Fruit fly (Drosophila melanogaster): ENCODE results near the gene Art6.

Gene Art6

DNA sequence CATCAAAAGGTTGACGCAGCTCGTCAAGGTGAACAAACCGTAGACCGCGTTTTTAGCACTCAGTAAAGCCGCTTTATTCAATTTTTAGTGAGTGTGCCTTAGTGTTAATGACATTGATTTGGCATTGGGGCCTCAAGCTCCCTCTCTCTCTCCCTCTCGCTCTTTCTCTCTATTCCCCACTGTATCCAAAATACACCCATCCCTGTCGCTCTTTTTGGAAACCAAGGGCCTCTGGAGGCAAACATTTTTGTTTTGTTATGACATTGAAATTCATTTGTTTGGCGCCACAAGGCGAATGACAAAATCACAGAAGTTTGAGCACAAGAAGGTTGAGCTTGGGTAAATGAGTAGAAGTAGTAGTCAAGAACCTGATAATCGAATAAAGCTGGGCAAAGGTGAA is 27.0 kb upstream of the Art6 start:
- TF ChIP-seq CG8478 (optimal IDR thresholded peaks at IDR 0.05) (no peak), CTCF (optimal IDR thresholded peaks at IDR 0.05) (no peak)

DNA sequence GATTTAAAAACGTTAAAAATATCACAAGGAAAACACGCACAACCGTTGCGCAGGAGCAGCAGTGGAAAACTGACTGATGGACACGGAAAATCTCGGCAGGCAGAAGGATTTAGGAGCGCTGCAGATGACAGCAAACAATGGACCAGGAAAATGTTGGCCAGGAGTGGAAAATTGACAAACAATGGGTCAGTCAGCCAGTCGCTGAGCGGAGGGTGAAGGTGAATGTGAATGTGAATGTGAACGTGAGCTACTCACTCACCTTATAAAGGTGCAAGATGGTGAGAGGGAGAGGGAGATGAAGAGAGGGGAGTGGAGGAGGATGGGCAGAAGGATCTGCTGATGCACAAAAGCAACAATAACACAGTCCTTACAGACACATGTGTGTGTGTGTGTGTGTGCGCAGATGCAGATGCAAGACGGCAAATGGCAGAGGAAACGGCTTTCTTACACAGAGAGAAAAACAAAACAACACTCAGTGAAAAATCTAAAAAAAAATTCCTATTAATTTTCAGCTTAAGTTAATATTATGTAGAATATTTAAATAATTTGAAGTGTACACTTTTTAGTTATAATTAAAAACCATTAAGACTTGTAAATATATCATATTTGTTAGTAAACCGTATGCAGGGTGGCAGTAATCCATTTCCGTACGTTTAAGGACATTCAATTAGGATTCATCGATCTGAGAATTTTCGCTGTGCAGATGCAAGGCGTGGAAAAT is 26.3 kb upstream of the Art6 start:
- TF ChIP-seq CG8478 (optimal IDR thresholded peaks at IDR 0.05) (no peak), CTCF (optimal IDR thresholded peaks at IDR 0.05) (no peak)

DNA sequence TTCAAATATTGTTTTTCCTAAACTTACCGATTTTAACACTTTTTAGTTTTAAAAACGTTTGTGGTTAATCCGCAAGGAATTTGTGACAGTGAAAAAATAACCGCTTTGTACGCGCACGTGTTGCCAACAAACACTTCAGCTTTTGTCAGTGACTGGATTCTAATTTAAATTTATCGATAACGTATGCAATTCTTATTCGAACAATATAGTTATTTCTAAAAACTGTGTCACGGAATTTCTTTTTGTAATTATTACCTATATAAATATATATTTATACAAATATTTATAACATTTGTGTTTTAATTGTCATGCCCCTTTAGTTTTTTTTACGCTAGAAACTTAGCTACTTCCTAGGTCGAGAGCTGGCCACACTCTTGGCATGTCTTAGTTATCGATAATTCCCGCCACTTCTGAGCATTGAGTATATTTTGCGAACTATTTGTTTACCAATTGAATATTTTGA is 18.9 kb upstream of the Art6 start, which contains the start of gene Orc2:
Orc2 (plus strand) TSS at position 373 of the 463 bp plus-strand sequence.
- TF ChIP-seq CG8478 (optimal IDR thresholded peaks at IDR 0.05) (no peak), CTCF (optimal IDR thresholded peaks at IDR 0.05) (no peak)

DNA sequence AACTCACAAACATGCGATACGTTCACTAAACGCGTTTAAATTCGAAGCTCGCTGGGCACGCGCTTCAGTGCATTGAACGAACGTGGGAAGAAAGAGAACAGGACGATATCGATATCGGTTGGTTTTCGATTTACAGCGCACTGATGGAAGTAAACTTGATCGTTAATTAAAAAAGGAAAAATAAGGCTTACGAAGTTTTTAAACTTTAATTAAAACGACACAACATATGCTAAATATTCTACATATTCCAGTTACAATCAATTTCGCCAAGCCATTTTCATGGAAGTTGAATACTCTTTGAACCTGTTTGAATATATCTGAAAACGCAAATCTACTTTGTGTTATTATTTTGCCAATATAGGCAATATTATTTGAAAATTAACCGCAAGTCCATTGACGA is 18.5 kb upstream of the Art6 start, which contains the start of gene Kots:
Kots (minus strand) TSS at position 101 of the 400 bp plus-strand sequence.
- TF ChIP-seq CG8478 (optimal IDR thresholded peaks at IDR 0.05) = no peak
- TF ChIP-seq CTCF (optimal IDR thresholded peaks at IDR 0.05) = no peak

DNA sequence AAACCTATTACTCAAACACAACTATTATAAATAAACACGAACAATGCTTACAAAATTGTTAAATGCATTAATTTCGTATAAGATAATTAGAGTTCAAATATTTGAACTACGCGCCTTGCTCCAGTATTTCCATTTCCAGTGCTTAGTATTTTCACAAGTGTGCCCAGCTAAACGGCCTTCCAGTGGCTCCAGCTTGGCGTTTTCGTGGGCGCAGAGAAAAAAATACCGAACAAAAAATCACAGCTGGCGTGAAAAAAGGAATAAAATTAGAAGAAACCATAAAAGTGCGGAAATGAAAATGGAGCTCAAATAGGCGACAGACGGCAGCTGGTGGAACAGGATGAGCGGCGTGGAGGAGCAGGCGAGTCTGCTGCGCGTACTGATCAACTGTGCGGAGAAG is 13.0 kb upstream of the Art6 start, which contains the start of gene Ipp:
Ipp (plus strand) TSS at position 208 of the 400 bp plus-strand sequence.
- no peak for TF ChIP-seq CG8478 (optimal IDR thresholded peaks at IDR 0.05)
- peak in 1 of 2 experiments; percentile 16 for TF ChIP-seq CTCF (optimal IDR thresholded peaks at IDR 0.05)

DNA sequence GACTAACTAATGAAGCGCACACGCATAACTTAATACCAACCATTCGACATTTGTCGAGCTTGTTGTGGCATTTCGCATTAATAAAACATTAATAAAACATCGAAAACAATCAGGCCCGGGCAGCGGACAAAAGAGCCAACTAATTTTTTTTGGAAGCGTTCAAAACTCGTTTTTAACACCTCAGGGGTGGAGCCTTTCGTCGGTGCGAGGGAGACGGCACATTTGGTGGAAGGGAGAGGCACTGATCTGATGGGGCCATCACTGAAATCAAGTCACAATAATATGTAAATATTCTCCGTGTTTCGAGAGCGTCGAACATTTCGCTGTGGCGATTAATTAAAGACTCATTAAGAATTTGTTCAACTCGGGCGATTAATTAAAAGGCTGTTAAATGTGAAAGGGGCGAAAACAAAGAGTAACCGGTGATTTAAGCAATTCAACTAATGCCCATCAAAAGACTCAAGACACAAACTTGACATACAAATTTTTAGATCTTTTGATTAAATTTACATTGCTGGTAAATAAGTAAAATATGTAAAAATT is 11.3 kb upstream of the Art6 start:
- TF ChIP-seq CTCF (optimal IDR thresholded peaks at IDR 0.05) (no peak), CG8478 (optimal IDR thresholded peaks at IDR 0.05) (no peak)

DNA sequence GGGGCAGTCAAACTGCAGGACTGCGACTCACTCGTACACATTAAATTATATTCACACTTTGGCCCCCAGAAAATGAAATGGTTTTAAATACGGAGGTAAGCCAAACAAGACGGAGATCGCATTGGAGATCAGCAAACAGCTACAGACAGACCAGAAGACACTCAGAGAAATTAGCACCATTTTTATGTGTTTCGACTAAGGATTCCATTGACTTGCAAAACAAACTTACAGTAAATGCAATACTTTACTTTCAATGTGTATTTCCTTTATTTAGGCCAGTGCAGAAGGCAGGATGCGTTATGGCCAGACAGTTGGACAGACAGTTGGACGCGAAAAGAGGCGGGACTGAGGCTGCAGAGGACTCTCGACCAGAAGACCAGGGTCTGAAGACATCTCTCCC is 9.6 kb upstream of the Art6 start:
- TF ChIP-seq CTCF (optimal IDR thresholded peaks at IDR 0.05) (no peak), CG8478 (optimal IDR thresholded peaks at IDR 0.05) (no peak)

DNA sequence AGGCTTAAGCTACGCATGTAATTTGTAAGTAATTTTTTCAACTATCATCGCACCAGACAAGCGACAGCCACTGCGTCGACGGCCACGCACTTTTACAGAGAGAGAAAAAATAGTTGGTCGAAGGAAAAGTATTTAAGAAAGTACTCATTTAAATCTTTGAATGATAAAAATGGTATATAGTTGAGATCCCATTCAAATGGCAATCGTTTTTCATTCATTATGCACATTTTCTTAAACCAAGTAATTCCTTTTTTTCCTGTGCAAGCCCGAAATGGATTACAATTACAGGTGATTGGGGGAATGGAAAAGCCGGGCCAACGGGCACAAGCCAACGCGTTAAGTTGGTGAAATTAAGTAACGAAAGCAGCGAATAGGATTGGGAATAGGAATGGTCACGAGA is 6.7 kb upstream of the Art6 start:
- TF ChIP-seq CG8478 (optimal IDR thresholded peaks at IDR 0.05) (no peak), CTCF (optimal IDR thresholded peaks at IDR 0.05) (no peak)

DNA sequence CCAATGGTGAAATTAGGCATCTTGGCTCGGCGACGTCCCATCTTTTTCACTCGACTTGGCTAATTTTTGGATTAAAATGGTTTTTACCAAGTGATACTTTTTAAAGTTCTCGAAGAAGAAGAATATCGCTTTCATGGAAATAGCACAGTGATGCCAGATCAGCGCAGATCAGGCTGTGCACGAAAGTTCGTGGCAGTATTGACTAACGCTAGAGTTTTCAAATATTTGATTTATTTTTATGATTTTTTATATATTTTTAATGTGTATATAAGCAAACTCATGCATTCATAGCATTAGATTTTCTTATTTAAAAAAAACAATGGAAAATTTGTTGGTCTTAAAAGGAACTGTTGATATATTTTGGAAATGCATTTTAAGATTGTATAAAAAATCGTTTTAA is 5.4 kb upstream of the Art6 start, which contains the start of gene CG9926:
CG9926 (minus strand) TSS at position 101 of the 400 bp plus-strand sequence.
- no peak for TF ChIP-seq CG8478 (optimal IDR thresholded peaks at IDR 0.05)
- no peak for TF ChIP-seq CTCF (optimal IDR thresholded peaks at IDR 0.05)

DNA sequence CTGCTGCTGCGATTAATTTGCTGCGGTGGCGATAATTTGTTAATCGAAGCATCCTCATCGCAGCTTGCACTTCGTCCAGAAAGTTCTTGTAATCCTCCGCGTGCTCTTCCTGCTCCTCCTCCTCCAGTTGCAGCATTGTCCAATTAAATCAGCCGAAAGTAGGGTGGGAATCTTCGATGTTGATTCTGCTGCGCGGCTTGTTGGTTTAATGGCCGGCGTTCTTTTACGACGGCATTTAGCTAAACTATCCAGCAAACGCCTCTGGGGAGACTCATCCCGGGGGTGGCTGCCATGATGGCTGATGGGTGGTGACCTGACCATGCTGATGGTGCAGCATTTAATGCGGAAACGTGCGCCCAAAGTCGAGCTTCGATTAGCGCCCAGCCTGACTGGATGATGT is 4.0 kb upstream of the Art6 start:
- TF ChIP-seq CG8478 (optimal IDR thresholded peaks at IDR 0.05) (no peak), CTCF (optimal IDR thresholded peaks at IDR 0.05) (no peak)

DNA sequence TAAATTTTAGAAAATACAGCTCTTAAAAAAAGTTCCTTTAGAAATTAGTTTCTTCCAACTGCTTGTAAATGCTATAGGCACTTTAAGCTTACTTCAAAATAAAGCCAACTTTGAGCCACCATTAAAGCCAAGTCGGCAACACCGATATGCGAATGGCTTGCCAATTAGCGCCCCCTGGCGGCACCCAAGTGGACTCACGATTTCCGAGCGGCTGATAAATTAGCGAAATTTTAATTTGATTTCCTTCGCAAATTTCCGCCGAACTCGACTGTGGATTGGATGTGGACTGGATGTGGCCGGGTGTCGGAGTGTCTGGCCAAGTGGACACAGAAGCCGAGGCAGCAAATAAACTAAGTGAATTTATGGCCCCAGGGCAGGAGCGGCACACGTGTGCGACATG is 2.6 kb upstream of the Art6 start, which contains the start of gene CG31517:
CG31517 (plus strand) TSS at position 184 of the 400 bp plus-strand sequence.
- TF ChIP-seq CTCF (optimal IDR thresholded peaks at IDR 0.05) = peak; percentile 69 to 76
- no peak for TF ChIP-seq CG8478 (optimal IDR thresholded peaks at IDR 0.05)

DNA sequence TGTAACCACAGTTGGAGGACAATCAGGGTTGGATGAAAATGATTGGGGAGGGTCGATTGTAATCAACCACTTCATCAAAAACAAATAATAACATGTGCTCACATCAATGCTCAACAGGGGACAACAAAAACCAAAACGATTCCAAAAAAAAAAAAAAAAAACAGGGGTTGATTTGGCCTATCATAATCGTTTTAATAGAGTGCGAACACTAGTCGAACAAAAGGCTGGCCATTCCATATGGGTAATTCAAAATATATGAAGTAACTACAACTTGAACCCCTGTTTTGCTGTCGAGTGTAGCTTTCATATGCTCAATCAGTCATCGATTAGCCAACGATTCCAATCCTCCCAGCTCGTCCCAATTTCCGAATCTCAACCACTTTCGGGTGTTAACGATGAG is 1.8 kb upstream of the Art6 start:
- TF ChIP-seq CTCF (optimal IDR thresholded peaks at IDR 0.05) (no peak), CG8478 (optimal IDR thresholded peaks at IDR 0.05) (no peak)

DNA sequence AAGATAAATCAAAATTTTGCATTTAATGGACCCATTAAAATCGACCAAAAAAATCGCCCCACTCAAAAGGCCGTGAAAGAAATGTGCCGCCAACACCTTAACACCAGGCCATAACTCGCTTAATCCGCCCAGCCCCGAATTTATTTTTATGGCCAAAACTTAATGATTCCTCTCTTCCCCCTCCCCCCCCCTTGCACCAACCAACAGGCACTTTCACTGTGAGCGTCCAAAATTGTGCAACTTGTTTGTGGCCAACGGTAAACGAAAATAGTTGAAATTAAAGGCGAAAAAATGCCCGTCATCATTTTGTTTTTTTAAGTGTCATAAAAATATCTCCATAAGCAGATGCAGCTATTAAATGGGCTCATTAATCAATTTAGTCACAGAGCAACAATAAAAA is 505 bp upstream of the Art6 start:
- TF ChIP-seq CG8478 (optimal IDR thresholded peaks at IDR 0.05) = no peak
- TF ChIP-seq CTCF (optimal IDR thresholded peaks at IDR 0.05) = no peak

DNA sequence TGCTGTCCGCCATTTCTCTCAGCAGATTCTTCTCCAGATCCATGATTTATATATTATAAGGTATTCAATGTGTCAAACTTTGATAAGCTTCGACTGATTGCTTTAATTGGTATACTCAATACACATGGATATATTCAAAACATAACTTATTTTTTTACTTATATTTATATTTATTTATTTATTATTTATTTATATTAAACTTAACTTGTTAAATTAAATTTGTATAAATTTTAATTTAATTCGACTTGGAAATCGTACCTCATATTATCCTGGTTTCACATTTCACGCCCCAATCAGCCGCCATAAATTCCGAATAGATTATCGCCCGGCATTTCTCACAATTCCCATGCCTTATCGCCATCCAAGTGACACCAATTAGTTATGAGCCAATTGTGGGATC is 2.3 kb downstream of the Art6 start, which contains the start of gene Art9:
Art9 (minus strand) TSS at position 101 of the 400 bp plus-strand sequence.
- TF ChIP-seq CTCF (optimal IDR thresholded peaks at IDR 0.05) = no peak

DNA sequence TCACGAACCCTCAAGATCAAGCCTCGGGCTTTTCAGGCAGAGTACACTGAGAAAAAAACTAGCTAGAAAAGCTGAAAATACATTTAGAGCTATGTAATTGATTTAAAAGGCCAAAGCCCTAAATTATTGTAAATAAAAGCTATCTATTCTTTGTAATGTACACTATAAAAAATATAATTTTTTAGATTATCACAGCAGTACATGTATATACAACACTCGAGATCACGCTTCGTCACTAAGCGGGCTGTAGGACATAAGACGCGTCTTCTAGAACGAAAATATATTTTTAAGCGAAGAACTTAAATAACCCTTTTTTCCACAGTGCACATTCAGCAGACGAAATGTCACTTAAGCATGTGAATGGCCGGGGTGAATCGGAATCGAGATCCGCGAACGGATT is 4.2 kb downstream of the Art6 start:
- TF ChIP-seq CG8478 (optimal IDR thresholded peaks at IDR 0.05) (no peak), CTCF (optimal IDR thresholded peaks at IDR 0.05) (no peak)

All from S2 (cell line).